Worm (Caenorhabditis elegans) whole organism, midembryonic: ENCODE results near the gene Y75B8A.25.
A peak's percentile ranks its signal among the peaks of the same experiment; 100 is the strongest.

Experiments used
- T22C8.4 ChIP-seq: fragments of 200-800 bp; sonication (Bioruptor generic); IDR thresholded peaks from 2 replicates; pipeline ENCODE4 v1.3.6; 2022; ENCODE audit warnings: missing genetic modification characterization, missing compliant biosample characterization
- cog-1 ChIP-seq: sonication (generic microtip); optimal IDR thresholded peaks from 2 replicates; lab custom pipeline; 2016; ENCODE audit warnings: missing genetic modification characterization, missing compliant biosample characterization
- flt-1 ChIP-seq: fragments of 200-800 bp; sonication (Bioruptor generic); IDR thresholded peaks from 2 replicates; pipeline ENCODE4 v1.3.6; 2022; ENCODE audit warnings: missing genetic modification characterization, missing compliant biosample characterization
- klf-2 ChIP-seq: fragments of 200-800 bp; sonication (Bioruptor generic); conservative IDR thresholded peaks from 2 replicates; pipeline ENCODE4 v1.3.6; 2022; ENCODE audit warnings: missing genetic modification reagents, missing genetic modification characterization, missing compliant biosample characterization
- med-1 ChIP-seq: sonication (generic microtip); optimal IDR thresholded peaks from 2 replicates; lab custom pipeline; 2017; ENCODE audit warnings: missing genetic modification characterization, mild to moderate bottlenecking, missing compliant biosample characterization, antibody characterized with exemption, missing genetic modification reagents; ENCODE audit not compliant: insufficient read depth
- ref-1 ChIP-seq: fragments of 200-800 bp; sonication (Bioruptor generic); conservative IDR thresholded peaks from 2 replicates; pipeline ENCODE4 v1.3.6; 2022; ENCODE audit warnings: missing genetic modification reagents, missing genetic modification characterization, missing compliant biosample characterization
- tab-1 ChIP-seq: fragments of 200-800 bp; sonication (Bioruptor generic); IDR thresholded peaks from 2 replicates; pipeline ENCODE4 v1.3.6; 2022; ENCODE audit warnings: missing genetic modification characterization, missing compliant biosample characterization
- ztf-23 ChIP-seq: fragments of 200-800 bp; sonication (Bioruptor generic); IDR thresholded peaks from 2 replicates; pipeline ENCODE4 v1.3.6; 2022; ENCODE audit warnings: missing genetic modification reagents, missing genetic modification characterization, missing compliant biosample characterization
- ztf-29 ChIP-seq: fragments of 200-800 bp; sonication (Bioruptor generic); IDR thresholded peaks from 2 replicates; pipeline ENCODE4 v1.3.6; 2022; ENCODE audit warnings: missing genetic modification reagents, missing genetic modification characterization, missing compliant biosample characterization

The Y75B8A.25 gene

DNA sequence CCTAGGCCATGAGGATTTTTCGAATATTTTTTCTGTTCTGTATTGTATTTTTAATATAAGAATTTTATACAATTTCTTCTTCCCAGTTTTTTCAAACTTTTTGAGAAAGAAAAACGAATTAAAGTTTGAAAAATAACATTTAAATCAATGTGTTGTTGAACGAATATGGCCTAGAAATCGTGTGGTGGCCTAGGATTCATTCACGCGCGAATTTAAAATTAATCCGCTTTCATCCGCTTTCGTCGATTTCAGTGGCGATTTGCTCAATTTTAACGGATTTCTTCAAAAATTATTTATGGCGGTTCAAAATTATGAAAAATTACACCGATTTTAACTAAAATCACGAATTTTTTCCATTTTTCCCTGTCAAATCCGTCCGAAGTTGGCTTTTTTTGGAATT lies 26.5 kb upstream of the Y75B8A.25 start:
- TF ChIP-seq ztf-23 = no peak
- TF ChIP-seq ref-1 (GFP tag; lab: Robert Waterston, UW) = no peak

DNA sequence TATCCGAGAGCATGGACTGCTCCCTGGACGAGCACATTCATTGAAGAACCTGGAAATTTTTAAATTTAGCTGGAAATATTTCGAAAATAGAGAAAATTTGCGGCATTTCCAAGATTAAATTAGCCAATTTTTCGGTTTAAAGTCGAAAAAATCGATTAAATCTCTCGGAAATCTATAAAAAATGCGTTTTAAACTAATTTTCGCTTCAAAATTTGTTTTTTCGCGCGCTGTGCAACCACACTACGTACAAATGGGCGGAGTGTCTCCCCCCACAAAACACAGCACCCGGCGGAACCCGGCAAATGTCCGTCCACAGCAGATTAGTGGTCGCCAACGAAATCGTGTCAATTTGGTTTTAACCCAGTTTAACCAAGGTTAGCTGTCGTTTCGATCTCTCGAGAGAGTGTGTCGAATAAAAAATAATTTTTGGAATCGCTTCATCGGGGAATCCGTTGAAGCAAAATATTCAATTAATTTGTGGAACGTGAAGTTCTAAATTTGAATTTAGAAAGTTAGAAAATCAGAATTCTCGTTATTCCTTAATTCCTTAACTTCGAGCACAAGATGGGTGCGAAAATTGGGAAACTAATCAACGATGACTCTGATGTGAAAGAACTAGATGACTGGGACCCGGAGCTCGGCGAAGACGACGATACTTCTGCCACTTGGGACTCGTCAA lies 23.6 kb upstream of the Y75B8A.25 start, which contains the start of the genes tim-1 and Y75B8A.23:
TSS of gene tim-1 (minus strand) at position 51 of the 679 bp plus-strand sequence.
TSS of gene Y75B8A.23 (plus strand) at position 547 of the 679 bp plus-strand sequence.
- peak; percentile 64; the same call in 1 of the 2 replicates for TF ChIP-seq ztf-23
- no peak for TF ChIP-seq klf-2 (GFP tag; lab: Robert Waterston, UW)
- TF ChIP-seq T22C8.4 (GFP tag; lab: Robert Waterston, UW) = 0 out of 2 replicates have a peak, but pooled peaks have one; percentile 16
- no peak for TF ChIP-seq med-1
- TF ChIP-seq tab-1 = no peak
- TF ChIP-seq ref-1 (GFP tag; lab: Robert Waterston, UW) = no peak
- peak; percentile 67 for TF ChIP-seq flt-1 (GFP tag; lab: Robert Waterston, UW)
- no peak for TF ChIP-seq ztf-29 (GFP tag; lab: Robert Waterston, UW)
- peak; percentile 60 for TF ChIP-seq cog-1 (tag; lab: Kevin White, UChicago)

ce11 chrIII:12251178-12251577 lies 22.7 kb upstream of the Y75B8A.25 start:
- TF ChIP-seq klf-2 (GFP tag; lab: Robert Waterston, UW) = no peak
- TF ChIP-seq cog-1 (tag; lab: Kevin White, UChicago) = no peak
- TF ChIP-seq ztf-29 (GFP tag; lab: Robert Waterston, UW) = no peak
- no peak for TF ChIP-seq tab-1
- no peak for TF ChIP-seq T22C8.4 (GFP tag; lab: Robert Waterston, UW)
- TF ChIP-seq med-1 = no peak
- TF ChIP-seq ref-1 (GFP tag; lab: Robert Waterston, UW) = no peak

DNA sequence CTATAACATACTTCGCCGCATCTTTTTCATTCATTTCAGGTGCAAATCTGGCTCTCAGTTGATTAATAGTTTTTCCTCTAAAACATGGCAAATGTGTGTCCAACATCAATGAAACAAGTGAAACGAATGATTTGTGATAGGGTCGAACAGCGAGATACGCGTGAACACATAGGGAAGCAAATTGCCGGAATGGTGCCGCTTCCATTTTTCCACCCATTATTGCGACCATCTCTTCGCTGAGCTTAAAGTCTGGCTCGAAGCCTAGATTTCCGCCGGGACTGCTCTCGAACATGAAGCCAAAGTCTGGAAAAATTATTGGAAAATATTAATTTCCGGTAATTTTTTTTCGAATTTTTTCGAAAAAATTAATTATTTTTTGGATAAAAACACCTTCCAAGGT lies 20.5 kb upstream of the Y75B8A.25 start:
- TF ChIP-seq cog-1 (tag; lab: Kevin White, UChicago) (no peak), flt-1 (GFP tag; lab: Robert Waterston, UW) (no peak), ztf-23 (no peak), ztf-29 (GFP tag; lab: Robert Waterston, UW) (no peak), T22C8.4 (GFP tag; lab: Robert Waterston, UW) (no peak), klf-2 (GFP tag; lab: Robert Waterston, UW) (no peak), ref-1 (GFP tag; lab: Robert Waterston, UW) (no peak), tab-1 (no peak), med-1 (no peak)

DNA sequence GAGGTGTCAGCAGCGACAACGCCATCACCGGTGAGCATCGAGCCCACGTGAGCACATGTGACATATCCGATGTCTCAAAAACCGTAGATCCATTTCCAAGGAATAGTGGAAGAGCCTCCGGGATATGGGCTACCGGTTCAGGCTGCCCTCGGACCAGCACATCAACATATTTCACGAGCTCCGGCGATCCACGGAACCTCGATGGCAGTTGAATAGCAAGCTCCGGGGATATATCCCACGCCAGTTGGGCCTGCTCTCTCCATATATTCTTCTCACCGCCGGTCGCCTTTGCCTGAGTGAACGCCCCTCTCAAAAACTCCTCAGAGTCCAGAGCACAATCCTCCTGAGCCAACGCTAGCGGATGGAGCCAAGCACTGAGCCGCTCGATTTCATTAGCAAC lies 14.0 kb upstream of the Y75B8A.25 start:
- TF ChIP-seq cog-1 (tag; lab: Kevin White, UChicago) (no peak), klf-2 (GFP tag; lab: Robert Waterston, UW) (no peak), med-1 (no peak), ref-1 (GFP tag; lab: Robert Waterston, UW) (no peak)

DNA sequence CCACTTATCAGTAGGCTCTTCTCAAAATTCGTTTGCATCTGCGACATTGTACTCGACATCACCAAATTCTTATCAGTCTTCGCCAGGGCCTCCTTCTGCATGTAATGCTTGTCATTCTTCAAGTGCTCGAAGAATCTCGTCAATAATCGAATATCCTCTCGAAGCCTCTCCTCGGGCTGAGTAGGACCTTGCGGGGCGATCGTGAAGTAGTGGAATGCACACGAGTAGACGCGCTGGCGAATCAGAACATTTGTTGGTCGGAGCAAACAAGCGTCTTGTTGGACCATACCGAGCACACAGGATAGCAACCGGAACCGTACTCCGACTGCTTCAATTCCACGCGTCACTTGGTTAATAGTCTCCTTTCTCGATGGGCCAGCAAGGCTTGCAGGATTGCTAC lies 13.4 kb upstream of the Y75B8A.25 start:
- TF ChIP-seq T22C8.4 (GFP tag; lab: Robert Waterston, UW) (no peak), ztf-23 (no peak), klf-2 (GFP tag; lab: Robert Waterston, UW) (no peak), med-1 (no peak), ztf-29 (GFP tag; lab: Robert Waterston, UW) (no peak), cog-1 (tag; lab: Kevin White, UChicago) (no peak), flt-1 (GFP tag; lab: Robert Waterston, UW) (no peak), tab-1 (no peak), ref-1 (GFP tag; lab: Robert Waterston, UW) (no peak)

ce11 chrIII:12269807-12270206 lies 4.0 kb upstream of the Y75B8A.25 start:
- TF ChIP-seq ztf-29 (GFP tag; lab: Robert Waterston, UW) = no peak
- TF ChIP-seq ref-1 (GFP tag; lab: Robert Waterston, UW) = no peak

DNA sequence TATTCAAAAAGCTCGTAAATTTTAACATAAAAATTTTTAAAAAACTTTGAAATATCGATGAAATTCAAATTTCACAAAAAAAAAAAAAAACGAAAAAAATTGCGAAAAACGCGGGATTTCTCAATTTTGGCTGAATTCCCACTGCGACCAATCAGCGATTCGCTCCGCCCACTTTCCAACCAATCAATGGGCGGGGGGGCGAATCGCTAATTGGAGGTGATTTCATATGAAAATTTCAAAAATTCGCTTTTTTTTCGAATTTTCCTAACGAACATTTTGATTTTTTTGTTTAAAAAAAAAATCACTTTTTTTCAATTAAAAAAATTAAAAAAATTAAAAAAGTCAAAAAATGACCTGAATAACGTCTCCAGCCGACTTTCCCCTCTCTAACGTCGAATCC lies 3.4 kb upstream of the Y75B8A.25 start:
- TF ChIP-seq flt-1 (GFP tag; lab: Robert Waterston, UW) (no peak), cog-1 (tag; lab: Kevin White, UChicago) (no peak), T22C8.4 (GFP tag; lab: Robert Waterston, UW) (no peak), med-1 (no peak), ref-1 (GFP tag; lab: Robert Waterston, UW) (no peak), ztf-23 (no peak), klf-2 (GFP tag; lab: Robert Waterston, UW) (no peak), tab-1 (no peak)

DNA sequence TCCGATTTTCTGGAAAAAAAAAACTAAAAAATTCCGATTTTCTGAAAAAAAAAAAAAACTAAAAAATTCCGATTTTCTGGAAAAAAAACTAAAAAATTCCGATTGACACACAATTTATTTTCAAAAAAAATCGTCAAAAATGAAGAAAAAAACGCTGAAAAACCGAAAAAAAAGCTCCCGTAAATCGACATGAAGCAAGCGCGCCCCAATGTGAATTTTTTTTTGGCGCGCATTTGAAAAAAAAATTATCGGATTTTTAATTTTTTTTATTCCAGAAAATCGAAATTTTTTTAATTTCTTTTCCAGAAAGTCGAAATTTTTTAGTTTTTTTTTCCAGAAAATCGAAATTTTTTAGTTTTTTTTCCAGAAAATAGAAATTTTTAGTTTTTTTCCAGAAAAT lies 4.9 kb downstream of the Y75B8A.25 start:
- no peak for TF ChIP-seq klf-2 (GFP tag; lab: Robert Waterston, UW)
- no peak for TF ChIP-seq tab-1
- no peak for TF ChIP-seq med-1
- no peak for TF ChIP-seq ref-1 (GFP tag; lab: Robert Waterston, UW)
- TF ChIP-seq flt-1 (GFP tag; lab: Robert Waterston, UW) = no peak
- TF ChIP-seq ztf-23 = no peak
- no peak for TF ChIP-seq cog-1 (tag; lab: Kevin White, UChicago)
- no peak for TF ChIP-seq T22C8.4 (GFP tag; lab: Robert Waterston, UW)
- no peak for TF ChIP-seq ztf-29 (GFP tag; lab: Robert Waterston, UW)

ce11 chrIII:12284157-12284556 lies 10.3 kb downstream of the Y75B8A.25 start:
- TF ChIP-seq cog-1 (tag; lab: Kevin White, UChicago) (no peak), med-1 (no peak), tab-1 (no peak), ztf-29 (GFP tag; lab: Robert Waterston, UW) (no peak), ref-1 (GFP tag; lab: Robert Waterston, UW) (no peak), klf-2 (GFP tag; lab: Robert Waterston, UW) (no peak), ztf-23 (no peak), T22C8.4 (GFP tag; lab: Robert Waterston, UW) (no peak), flt-1 (GFP tag; lab: Robert Waterston, UW) (no peak)
